Worm (Caenorhabditis elegans): ENCODE results near the gene unc-64.

ce11 chrIII:13267046-13267445 lies 10.0 kb upstream of the unc-64 start:
- TF ChIP-seq ZK546.5 (tag; optimal IDR thresholded peaks at IDR 0.05), result no peak
- no peak for TF ChIP-seq nhr-76 (tag; optimal IDR thresholded peaks at IDR 0.05)
- TF ChIP-seq nhr-67 (tag; optimal IDR thresholded peaks at IDR 0.05), result no peak
- TF ChIP-seq ceh-82 (tag; optimal IDR thresholded peaks at IDR 0.05), result no peak
- no peak for TF ChIP-seq ceh-28 (tag; optimal IDR thresholded peaks at IDR 0.05)
- TF ChIP-seq elt-1 (tag; optimal IDR thresholded peaks at IDR 0.05), result no peak
- no peak for TF ChIP-seq lin-15B (tag; optimal IDR thresholded peaks at IDR 0.05)
- TF ChIP-seq ama-1 (optimal IDR thresholded peaks at IDR 0.05), result no peak
- no peak for TF ChIP-seq pha-4 (tag; optimal IDR thresholded peaks at IDR 0.05)
- TF ChIP-seq skn-1 (tag; optimal IDR thresholded peaks at IDR 0.05), result no peak
- TF ChIP-seq nhr-28 (tag; optimal IDR thresholded peaks at IDR 0.05), result no peak
- no peak for TF ChIP-seq nhr-237 (tag; optimal IDR thresholded peaks at IDR 0.05)
- no peak for TF ChIP-seq egl-27 (tag; optimal IDR thresholded peaks at IDR 0.05)
- TF ChIP-seq nhr-12 (tag; optimal IDR thresholded peaks at IDR 0.05), result no peak

Data from whole organism, L3 larva.